Worm (Caenorhabditis elegans): Measurements from ENCODE around the gene Y75B8A.34.
"Not testable (repeated sequence)": the region's sequence is repeated elsewhere in the genome, so short reads cannot be mapped to it uniquely, and the experiment has no call there.

The Y75B8A.34 gene

ce11 chrIII:12373807-12374266, 14.5 kb downstream of the Y75B8A.34 start, which contains the start of gene glrx-5:
TSS of gene glrx-5 (minus strand) at chrIII:12373857.
- TF ChIP-seq ham-2 (GFP tag; optimal IDR thresholded peaks at IDR 0.05) (no peak), nhr-28 (tag; optimal IDR thresholded peaks at IDR 0.05) (no peak), tbx-8 (GFP tag; optimal IDR thresholded peaks at IDR 0.05) (no peak), unc-120 (tag; optimal IDR thresholded peaks at IDR 0.05; ENCODE audit: poor library complexity, severe bottlenecking) (no peak), nhr-2 (tag; optimal IDR thresholded peaks at IDR 0.05) (no peak), nhr-237 (tag; optimal IDR thresholded peaks at IDR 0.05) (no peak), M03D4.4 (tag; optimal IDR thresholded peaks at IDR 0.05) (no peak), lin-13 (tag; optimal IDR thresholded peaks at IDR 0.05) (no peak), elt-3 (tag; optimal IDR thresholded peaks at IDR 0.05) (no peak), ceh-39 (tag; optimal IDR thresholded peaks at IDR 0.05) (no peak), blmp-1 (tag; optimal IDR thresholded peaks at IDR 0.05) (no peak), sptf-1 (tag; optimal IDR thresholded peaks at IDR 0.05) (no peak)

ce11 chrIII:12375614-12376013, 16.2 kb downstream of the Y75B8A.34 start:
- no peak for TF ChIP-seq ces-1 (GFP tag; optimal IDR thresholded peaks at IDR 0.05)
- no peak for TF ChIP-seq nhr-12 (tag; optimal IDR thresholded peaks at IDR 0.05)
- no peak for TF ChIP-seq ztf-11 (tag; optimal IDR thresholded peaks at IDR 0.05)
- TF ChIP-seq tbx-8 (GFP tag; optimal IDR thresholded peaks at IDR 0.05): no peak
- TF ChIP-seq flh-1 (GFP tag; optimal IDR thresholded peaks at IDR 0.05): no peak
- no peak for TF ChIP-seq lin-13 (tag; optimal IDR thresholded peaks at IDR 0.05)

ce11 chrIII:12377198-12377662, 17.9 kb downstream of the Y75B8A.34 start, which contains the start of gene pph-4.2:
TSS of gene pph-4.2 (minus strand) at chrIII:12377248.
- no peak for TF ChIP-seq pha-4 (tag; optimal IDR thresholded peaks at IDR 0.05)
- no peak for TF ChIP-seq ceh-39 (tag; optimal IDR thresholded peaks at IDR 0.05)
- TF ChIP-seq cnd-1 (tag; optimal IDR thresholded peaks at IDR 0.05): no peak
- TF ChIP-seq lsy-2 (tag; optimal IDR thresholded peaks at IDR 0.05): peak; percentile 29
- TF ChIP-seq unc-62 (GFP tag; optimal IDR thresholded peaks at IDR 0.05): no peak
- no peak for TF ChIP-seq mep-1 (tag; optimal IDR thresholded peaks at IDR 0.05)
- no peak for TF ChIP-seq unc-39 (tag; optimal IDR thresholded peaks at IDR 0.05)
- TF ChIP-seq ceh-83 (GFP tag; optimal IDR thresholded peaks at IDR 0.05): no peak
- TF ChIP-seq nhr-237 (tag; optimal IDR thresholded peaks at IDR 0.05): peak; percentile 38
- TF ChIP-seq unc-120 (tag; optimal IDR thresholded peaks at IDR 0.05; ENCODE audit: poor library complexity, severe bottlenecking): no peak
- no peak for TF ChIP-seq ces-1 (GFP tag; optimal IDR thresholded peaks at IDR 0.05)
- no peak for TF ChIP-seq nhr-2 (tag; optimal IDR thresholded peaks at IDR 0.05)

- TF ChIP-seq tbx-8 (GFP tag; optimal IDR thresholded peaks at IDR 0.05); unc-120 (tag; optimal IDR thresholded peaks at IDR 0.05; ENCODE audit: poor library complexity, severe bottlenecking); elt-3 (tag; optimal IDR thresholded peaks at IDR 0.05): not testable (repeated sequence)
These were observed 24.3 kb downstream of the Y75B8A.34 start, which contains the start of gene Y49E10.4 for ce11 chrIII:12383709-12384108. TSS of gene Y49E10.4 (minus strand) at chrIII:12383809.

- TF ChIP-seq zip-8 (tag; optimal IDR thresholded peaks at IDR 0.05); nhr-28 (tag; optimal IDR thresholded peaks at IDR 0.05); ceh-83 (GFP tag; optimal IDR thresholded peaks at IDR 0.05): not testable (repeated sequence)
These were observed 27.2 kb downstream of the Y75B8A.34 start, which contains the start of gene Y49E10.30 for ce11 chrIII:12386597-12386996. TSS of gene Y49E10.30 (plus strand) at chrIII:12386897.

ce11 chrIII:12388106-12388505, 28.7 kb downstream of the Y75B8A.34 start:
- TF ChIP-seq nhr-2 (tag; optimal IDR thresholded peaks at IDR 0.05) (no peak), pha-4 (tag; optimal IDR thresholded peaks at IDR 0.05) (no peak), blmp-1 (tag; optimal IDR thresholded peaks at IDR 0.05) (no peak), elt-1 (tag; optimal IDR thresholded peaks at IDR 0.05; ENCODE audit: borderline replicate concordance, insufficient read depth) (no peak), sptf-1 (tag; optimal IDR thresholded peaks at IDR 0.05) (no peak), unc-39 (tag; optimal IDR thresholded peaks at IDR 0.05) (no peak)

ce11 chrIII:12395085-12395484, 35.7 kb downstream of the Y75B8A.34 start, which contains the start of gene Y49E10.10:
TSS of gene Y49E10.10 (plus strand) at chrIII:12395465.
- no peak for TF ChIP-seq unc-39 (tag; optimal IDR thresholded peaks at IDR 0.05)
- no peak for TF ChIP-seq mls-2 (tag; optimal IDR thresholded peaks at IDR 0.05)
- TF ChIP-seq sem-2 (GFP tag; optimal IDR thresholded peaks at IDR 0.05): no peak
- TF ChIP-seq elt-1 (tag; optimal IDR thresholded peaks at IDR 0.05; ENCODE audit: borderline replicate concordance, insufficient read depth): no peak
